Fruit fly (Drosophila melanogaster) whole organism, embryonic: ENCODE measurements around the gene TwdlE.

Source experiments
- ATbp ChIP-seq: fragments of 200-800 bp; sonication (Bioruptor generic); optimal IDR thresholded peaks from 2 replicates; lab custom pipeline; 2017; ENCODE audit warnings: missing biosample characterization, mild to moderate bottlenecking, missing genetic modification characterization, missing genetic modification reagents
- CG10147 ChIP-seq: fragments of 200-800 bp; sonication (Bioruptor generic); optimal IDR thresholded peaks from 2 replicates; lab custom pipeline; 2019; ENCODE audit warnings: missing biosample characterization, mild to moderate bottlenecking, missing genetic modification characterization, moderate library complexity
- CG10565 ChIP-seq: fragments of 200-800 bp; sonication (Bioruptor generic); optimal IDR thresholded peaks from 3 replicates; lab custom pipeline; 2016; ENCODE audit warnings: missing biosample characterization, mild to moderate bottlenecking, missing genetic modification characterization
- CG10654 ChIP-seq: fragments of 200-800 bp; sonication (Bioruptor generic); optimal IDR thresholded peaks from 2 replicates; lab custom pipeline; 2016; ENCODE audit warnings: missing biosample characterization, missing genetic modification characterization
- CG14667 ChIP-seq: fragments of 200-800 bp; sonication (Bioruptor generic); IDR thresholded peaks from 2 replicates; pipeline ENCODE4 v1.3.6; 2022; ENCODE audit warnings: missing biosample characterization, missing genetic modification characterization
- CG1832 ChIP-seq: fragments of 200-800 bp; sonication (Bioruptor generic); optimal IDR thresholded peaks from 2 replicates; lab custom pipeline; 2017; ENCODE audit warnings: missing biosample characterization, mild to moderate bottlenecking, missing genetic modification characterization, inconsistent platforms
- CG2129 ChIP-seq: fragments of 200-800 bp; sonication (Bioruptor generic); IDR thresholded peaks from 2 replicates; pipeline ENCODE4 v1.3.6; 2022; ENCODE audit warnings: missing biosample characterization, missing genetic modification characterization; ENCODE audit not compliant: partially characterized antibody
- CG2678 ChIP-seq: fragments of 200-800 bp; sonication (Bioruptor generic); optimal IDR thresholded peaks from 3 replicates; lab custom pipeline; 2019; ENCODE audit warnings: missing biosample characterization, mild to moderate bottlenecking, missing genetic modification characterization, moderate library complexity
- CG7745 ChIP-seq: fragments of 200-800 bp; sonication (Bioruptor generic); optimal IDR thresholded peaks from 2 replicates; lab custom pipeline; 2018; ENCODE audit warnings: missing biosample characterization, mild to moderate bottlenecking, missing genetic modification characterization, moderate library complexity
- CkIIα-i1 ChIP-seq: fragments of 200-800 bp; sonication (Bioruptor generic); IDR thresholded peaks from 2 replicates; pipeline ENCODE4 v1.3.6; 2022; ENCODE audit warnings: missing biosample characterization, missing genetic modification characterization
- CoRest ChIP-seq: fragments of 200-800 bp; sonication (Bioruptor generic); optimal IDR thresholded peaks from 3 replicates; lab custom pipeline; 2018; ENCODE audit warnings: missing biosample characterization, mild to moderate bottlenecking, missing genetic modification characterization, moderate library complexity
- D ChIP-seq, 2 experiments: fragments of 200-800 bp in 1 of 2; fragments of >200 bp in 1 of 2; sonication (Bioruptor generic) in 1 of 2; optimal IDR thresholded peaks; 2 replicates in 1 of 2; 3 replicates in 1 of 2; lab custom pipeline; 2017; ENCODE audit warnings: mild to moderate bottlenecking in 1 of 2, missing biosample characterization in 1 of 2, missing genetic modification characterization in 1 of 2, missing genetic modification reagents in 1 of 2
- D19A ChIP-seq: fragments of 200-800 bp; optimal IDR thresholded peaks from 3 replicates; lab custom pipeline; 2019; ENCODE audit warnings: missing biosample characterization, mild to moderate bottlenecking, missing genetic modification characterization, moderate library complexity
- Fer3 ChIP-seq: fragments of 200-800 bp; sonication (Bioruptor generic); optimal IDR thresholded peaks from 2 replicates; lab custom pipeline; 2018; ENCODE audit warnings: missing biosample characterization, mild to moderate bottlenecking, missing genetic modification characterization, moderate library complexity
- HLH4C ChIP-seq: fragments of 200-800 bp; sonication (Bioruptor generic); IDR thresholded peaks from 3 replicates; pipeline ENCODE4 v1.3.6; 2022; ENCODE audit warnings: missing biosample characterization, missing genetic modification characterization; ENCODE audit not compliant: partially characterized antibody
- Hand ChIP-seq: fragments of 200-800 bp; sonication (Bioruptor generic); optimal IDR thresholded peaks from 2 replicates; lab custom pipeline; 2017; ENCODE audit warnings: mild to moderate bottlenecking, missing biosample characterization, missing genetic modification reagents, missing genetic modification characterization
- Hey ChIP-seq: fragments of 200-800 bp; sonication (Bioruptor generic); optimal IDR thresholded peaks from 3 replicates; lab custom pipeline; 2018; ENCODE audit warnings: missing biosample characterization, mild to moderate bottlenecking, missing genetic modification characterization
- Hmr ChIP-seq: fragments of 200-800 bp; sonication (Bioruptor generic); optimal IDR thresholded peaks from 3 replicates; lab custom pipeline; 2017; ENCODE audit warnings: mild to moderate bottlenecking, missing biosample characterization, missing genetic modification reagents, missing genetic modification characterization
- Lhr ChIP-seq: fragments of 200-800 bp; sonication (Bioruptor generic); optimal IDR thresholded peaks from 3 replicates; lab custom pipeline; 2017; ENCODE audit warnings: mild to moderate bottlenecking, missing biosample characterization, missing genetic modification reagents, missing genetic modification characterization
- Mad ChIP-seq: fragments of 200-800 bp; sonication (Bioruptor generic); optimal IDR thresholded peaks from 2 replicates; lab custom pipeline; 2016; ENCODE audit warnings: missing biosample characterization, missing genetic modification characterization
- NK7.1 ChIP-seq: fragments of 200-800 bp; sonication (Bioruptor generic); optimal IDR thresholded peaks from 3 replicates; lab custom pipeline; 2016; ENCODE audit warnings: missing biosample characterization, missing genetic modification characterization
- Sox100B ChIP-seq: fragments of 200-800 bp; sonication (Bioruptor generic); optimal IDR thresholded peaks from 3 replicates; lab custom pipeline; 2018; ENCODE audit warnings: missing biosample characterization, mild to moderate bottlenecking, missing genetic modification characterization
- Sox102F ChIP-seq: fragments of 200-800 bp; sonication (Bioruptor generic); optimal IDR thresholded peaks from 2 replicates; lab custom pipeline; 2018; ENCODE audit warnings: missing biosample characterization, mild to moderate bottlenecking, missing genetic modification characterization, moderate library complexity
- Sry-β ChIP-seq: fragments of 200-800 bp; sonication (Bioruptor generic); optimal IDR thresholded peaks from 2 replicates; lab custom pipeline; 2018; ENCODE audit warnings: missing biosample characterization, mild to moderate bottlenecking, missing genetic modification characterization, moderate library complexity
- Taf1 ChIP-seq: fragments of 200-800 bp; sonication (Bioruptor generic); IDR thresholded peaks from 2 replicates; pipeline ENCODE4 v1.3.6; 2022; ENCODE audit warnings: missing biosample characterization, missing genetic modification characterization
- Trl ChIP-seq, 3 experiments: fragments of >200 bp in 2 of 3; fragments of 200-800 bp in 1 of 3; sonication (Bioruptor generic) in 1 of 3; optimal IDR thresholded peaks; 2 replicates in 1 of 3; 3 replicates in 2 of 3; lab custom pipeline; 2016 to 2017; ENCODE audit warnings: missing biosample characterization in 1 of 3, missing genetic modification characterization in 1 of 3
- YL-1 ChIP-seq: fragments of 200-800 bp; sonication (Bioruptor generic); optimal IDR thresholded peaks from 3 replicates; lab custom pipeline; 2017; ENCODE audit warnings: missing biosample characterization, mild to moderate bottlenecking, missing genetic modification characterization
- cas ChIP-seq: fragments of 200-800 bp; sonication (Bioruptor generic); IDR thresholded peaks from 2 replicates; pipeline ENCODE4 v1.3.6; 2022; ENCODE audit warnings: missing biosample characterization, missing genetic modification characterization
- chif ChIP-seq, 2 experiments: fragments of 200-800 bp; sonication (Bioruptor generic); optimal IDR thresholded peaks; 3 replicates each; lab custom pipeline; 2016; ENCODE audit warnings: missing biosample characterization in 2 of 2, missing genetic modification characterization in 2 of 2
- corto ChIP-seq: fragments of 200-800 bp; sonication (Bioruptor generic); optimal IDR thresholded peaks from 2 replicates; lab custom pipeline; 2016; ENCODE audit warnings: missing biosample characterization, mild to moderate bottlenecking, missing genetic modification characterization, moderate library complexity
- dimm ChIP-seq: fragments of 200-800 bp; sonication (Bioruptor generic); IDR thresholded peaks from 2 replicates; pipeline ENCODE4 v1.3.6; 2022; ENCODE audit warnings: missing biosample characterization, missing genetic modification characterization
- dm ChIP-seq: fragments of 200-800 bp; sonication (Bioruptor generic); optimal IDR thresholded peaks from 3 replicates; lab custom pipeline; 2016; ENCODE audit warnings: missing biosample characterization, missing genetic modification characterization
- eve ChIP-seq, 2 experiments: fragments of >200 bp; optimal IDR thresholded peaks; 2 replicates each; lab custom pipeline; 2017; ENCODE audit warnings: missing biosample characterization in 2 of 2, missing genetic modification characterization in 2 of 2
- ewg ChIP-seq: fragments of 200-800 bp; sonication (Bioruptor generic); optimal IDR thresholded peaks from 3 replicates; lab custom pipeline; 2017; ENCODE audit warnings: mild to moderate bottlenecking, missing biosample characterization, missing genetic modification reagents, missing genetic modification characterization
- fd3F ChIP-seq: fragments of 200-800 bp; sonication (Bioruptor generic); optimal IDR thresholded peaks from 2 replicates; lab custom pipeline; 2018; ENCODE audit warnings: missing biosample characterization, mild to moderate bottlenecking, missing genetic modification characterization, moderate library complexity
- fru ChIP-seq: fragments of >200 bp; optimal IDR thresholded peaks from 2 replicates; lab custom pipeline; 2017
- gfzf ChIP-seq: fragments of 200-800 bp; sonication (Bioruptor generic); optimal IDR thresholded peaks from 2 replicates; lab custom pipeline; 2016; ENCODE audit warnings: missing biosample characterization, mild to moderate bottlenecking, missing genetic modification characterization, moderate library complexity
- gsb ChIP-seq: fragments of 200-800 bp; sonication (Bioruptor generic); IDR thresholded peaks from 2 replicates; pipeline ENCODE4 v1.3.6; 2022; ENCODE audit warnings: missing biosample characterization, missing genetic modification characterization
- hb ChIP-seq: fragments of 200-800 bp; sonication (Bioruptor generic); IDR thresholded peaks from 3 replicates; pipeline ENCODE4 v1.3.6; 2022; ENCODE audit warnings: missing biosample characterization, missing genetic modification characterization; ENCODE audit not compliant: partially characterized antibody
- mam ChIP-seq: fragments of 200-800 bp; sonication (Bioruptor generic); optimal IDR thresholded peaks from 3 replicates; lab custom pipeline; 2016; ENCODE audit warnings: missing biosample characterization, missing genetic modification characterization
- psq ChIP-seq: fragments of 200-800 bp; sonication (Bioruptor generic); optimal IDR thresholded peaks from 2 replicates; lab custom pipeline; 2017; ENCODE audit warnings: missing biosample characterization, missing genetic modification characterization
- seq ChIP-seq: fragments of 200-800 bp; sonication (Bioruptor generic); IDR thresholded peaks from 2 replicates; pipeline ENCODE4 v1.3.6; 2022; ENCODE audit warnings: missing biosample characterization, missing genetic modification characterization
- sim ChIP-seq: fragments of 200-800 bp; sonication (Bioruptor generic); IDR thresholded peaks from 2 replicates; pipeline ENCODE4 v1.3.6; 2022; ENCODE audit warnings: missing biosample characterization, missing genetic modification characterization
- tll ChIP-seq, 2 experiments: fragments of 200-800 bp in 1 of 2; fragments of >200 bp in 1 of 2; sonication (Bioruptor generic) in 1 of 2; optimal IDR thresholded peaks; 2 replicates each; lab custom pipeline; 2017 to 2019; ENCODE audit warnings: missing biosample characterization in 2 of 2, missing genetic modification characterization in 2 of 2, mild to moderate bottlenecking in 1 of 2, moderate library complexity in 1 of 2
- ttk ChIP-seq: fragments of 200-800 bp; sonication (Bioruptor generic); IDR thresholded peaks from 2 replicates; pipeline ENCODE4 v2.1.2; 2022; ENCODE audit warnings: missing biosample characterization, missing genetic modification characterization
- tup ChIP-seq: fragments of 200-800 bp; sonication (Bioruptor generic); optimal IDR thresholded peaks from 2 replicates; lab custom pipeline; 2016; ENCODE audit warnings: missing biosample characterization, mild to moderate bottlenecking, missing genetic modification characterization, moderate library complexity
- vvl ChIP-seq: fragments of 200-800 bp; sonication (Bioruptor generic); IDR thresholded peaks from 2 replicates; pipeline ENCODE4 v1.3.6; 2022; ENCODE audit warnings: missing biosample characterization, missing genetic modification characterization
- wor ChIP-seq: fragments of 200-800 bp; sonication (Bioruptor generic); IDR thresholded peaks from 2 replicates; pipeline ENCODE4 v1.3.6; 2022; ENCODE audit warnings: missing biosample characterization, missing genetic modification characterization

Gene TwdlE

DNA sequence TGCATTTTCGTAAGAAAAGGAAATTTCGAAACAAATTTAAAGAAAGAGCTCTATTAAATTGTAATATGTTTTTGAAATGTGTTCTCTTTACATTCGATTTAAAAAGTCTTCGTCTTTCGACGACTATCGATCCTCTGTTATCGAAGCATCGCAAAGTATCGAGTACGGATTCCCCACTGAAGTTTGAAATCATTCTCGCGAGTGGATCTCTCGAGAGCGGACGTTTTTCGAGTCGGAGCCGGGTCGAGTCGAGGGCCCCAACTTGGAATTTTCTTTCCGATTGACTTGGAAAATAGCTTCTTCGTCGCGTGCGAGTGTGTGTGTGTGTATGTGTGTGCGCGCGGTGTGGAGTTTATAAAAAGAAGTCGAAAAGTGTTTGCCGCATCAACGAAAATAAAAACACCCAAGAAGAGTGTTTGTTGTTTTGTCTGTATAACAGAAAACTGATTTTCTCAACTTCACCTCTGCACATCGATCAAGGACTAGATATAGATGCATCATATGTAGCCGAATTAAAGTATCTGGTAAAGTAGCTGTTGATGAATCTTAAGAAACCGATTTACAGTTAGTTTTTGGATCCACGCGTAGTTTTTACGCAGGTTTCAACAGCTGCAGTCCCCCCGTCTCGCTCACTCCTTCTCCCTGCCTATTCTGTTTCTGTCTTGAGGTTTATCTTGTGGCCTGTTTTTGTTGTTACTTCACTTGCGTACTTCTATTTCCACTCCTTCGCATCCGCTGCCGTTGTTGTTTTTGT, 49.2 kb downstream of the TwdlE start, which contains the start of gene LanB1 (continued):
- TF ChIP-seq Lhr (GFP tag; lab: Kevin White, UChicago) (no peak), CG7745 (tag; lab: Kevin White, UChicago) (no peak), ewg (GFP tag; lab: Kevin White, UChicago) (no peak), psq (GFP tag; lab: Kevin White, UChicago) (peak; percentile 37), mam (GFP tag; lab: Kevin White, UChicago) (no peak), CG2678 (tag; lab: Kevin White, UChicago) (no peak), D (optimal IDR thresholded peaks at IDR 0.05; lab: Kevin White, UChicago) (no peak), D (GFP tag; optimal IDR thresholded peaks at IDR 0.05; lab: Kevin White, UChicago) (no peak), Sox100B (GFP tag; lab: Kevin White, UChicago) (no peak), eve (GFP tag; optimal IDR thresholded peaks at IDR 0.05; lab: Kevin White, UChicago) (peak in 1 of 2 experiments; percentile 44), corto (no peak), seq (GFP tag; lab: Robert Waterston, UW) (no peak), CG10147 (GFP tag; lab: Kevin White, UChicago) (no peak), dimm (GFP tag; lab: Robert Waterston, UW) (no peak), vvl (GFP tag; lab: Robert Waterston, UW) (peak; percentile 47; the same call in 1 of the 2 replicates), Hmr (GFP tag; lab: Kevin White, UChicago) (no peak), CG2129 (GFP tag; lab: Robert Waterston, UW) (no peak), gfzf (GFP tag; lab: Kevin White, UChicago) (no peak), CG10565 (GFP tag; lab: Kevin White, UChicago) (no peak), NK7.1 (GFP tag; lab: Kevin White, UChicago) (no peak), Sry-β (GFP tag; lab: Kevin White, UChicago) (no peak), chif (GFP tag; optimal IDR thresholded peaks at IDR 0.05; lab: Kevin White, UChicago) (no peak), tup (GFP tag; lab: Kevin White, UChicago) (no peak), wor (GFP tag; lab: Robert Waterston, UW) (no peak), Taf1 (no peak), ATbp (GFP tag; lab: Kevin White, UChicago) (no peak), CkIIα-i1 (GFP tag; lab: Robert Waterston, UW) (no peak), HLH4C (GFP tag; lab: Robert Waterston, UW) (peak; percentile 61; the same call in 1 of the 3 replicates), hb (GFP tag; lab: Robert Waterston, UW) (peak; percentile 49; the same call in 1 of the 3 replicates), D19A (tag; lab: Kevin White, UChicago) (peak; percentile 11), Mad (no peak), ttk (no peak), fru (lab: Kevin White, UChicago) (no peak), Trl (optimal IDR thresholded peaks at IDR 0.05; lab: Kevin White, UChicago) (peak; percentile 36 to 44), Trl (GFP tag; optimal IDR thresholded peaks at IDR 0.05; lab: Kevin White, UChicago) (no peak), sim (no peak), cas (no peak), fd3F (GFP tag; lab: Kevin White, UChicago) (no peak), CG14667 (GFP tag; lab: Robert Waterston, UW) (no peak), YL-1 (GFP tag; lab: Kevin White, UChicago) (peak; percentile 7), CG10654 (no peak), Hand (no peak), Sox102F (GFP tag; lab: Kevin White, UChicago) (no peak), dm (GFP tag; lab: Kevin White, UChicago) (no peak), CoRest (tag; lab: Kevin White, UChicago) (no peak), CG1832 (peak; percentile 55), tll (GFP tag; optimal IDR thresholded peaks at IDR 0.05; lab: Kevin White, UChicago) (no peak), Fer3 (no peak), gsb (GFP tag; lab: Robert Waterston, UW) (no peak), Hey (tag; lab: Kevin White, UChicago) (no peak)
